Fruit fly (Drosophila melanogaster) whole organism, embryonic: ENCODE results near the gene pes.

ENCODE experiments used
- ATbp ChIP-seq: fragments of 200-800 bp; sonication (Bioruptor generic); optimal IDR thresholded peaks from 2 replicates; lab custom pipeline; 2017; ENCODE audit warnings: missing biosample characterization, mild to moderate bottlenecking, missing genetic modification characterization, missing genetic modification reagents
- Aef1 ChIP-seq: fragments of 200-800 bp; sonication (Bioruptor generic); IDR thresholded peaks from 3 replicates; pipeline ENCODE4 v1.3.6; 2022; ENCODE audit warnings: missing biosample characterization, missing genetic modification characterization
- CG10462 ChIP-seq: fragments of 200-800 bp; sonication (Bioruptor generic); optimal IDR thresholded peaks from 2 replicates; lab custom pipeline; 2016; ENCODE audit warnings: missing biosample characterization, missing genetic modification characterization
- CG12104 ChIP-seq: fragments of 200-800 bp; sonication (Bioruptor generic); optimal IDR thresholded peaks from 3 replicates; lab custom pipeline; 2016; ENCODE audit warnings: missing biosample characterization, missing genetic modification characterization
- CG13624 ChIP-seq: fragments of 200-800 bp; sonication (Bioruptor generic); optimal IDR thresholded peaks from 2 replicates; lab custom pipeline; 2016; ENCODE audit warnings: missing biosample characterization, missing genetic modification characterization
- CG13894 ChIP-seq: fragments of 200-800 bp; sonication (Bioruptor generic); optimal IDR thresholded peaks from 3 replicates; lab custom pipeline; 2018; ENCODE audit warnings: missing biosample characterization, mild to moderate bottlenecking, missing genetic modification characterization, moderate library complexity
- CG14441 ChIP-seq: fragments of 200-800 bp; sonication (Bioruptor generic); IDR thresholded peaks from 2 replicates; pipeline ENCODE4 v1.3.6; 2022; ENCODE audit warnings: missing biosample characterization, missing genetic modification characterization
- CG16779 ChIP-seq: fragments of 200-800 bp; sonication (Bioruptor generic); IDR thresholded peaks from 2 replicates; pipeline ENCODE4 v1.3.6; 2022; ENCODE audit warnings: missing biosample characterization, missing genetic modification characterization
- CG16815 ChIP-seq: fragments of 200-800 bp; sonication (Bioruptor generic); optimal IDR thresholded peaks from 3 replicates; lab custom pipeline; 2017; ENCODE audit warnings: missing biosample characterization, mild to moderate bottlenecking, missing genetic modification characterization
- CG17912 ChIP-seq: fragments of 200-800 bp; sonication (Bioruptor generic); optimal IDR thresholded peaks from 2 replicates; lab custom pipeline; 2018; ENCODE audit warnings: missing biosample characterization, mild to moderate bottlenecking, missing genetic modification characterization
- CG2889 ChIP-seq: fragments of 200-800 bp; sonication (Bioruptor generic); IDR thresholded peaks from 3 replicates; pipeline ENCODE4 v1.3.6; 2022; ENCODE audit warnings: missing biosample characterization, missing genetic modification characterization
- CG30403 ChIP-seq: fragments of 200-800 bp; sonication (Bioruptor generic); optimal IDR thresholded peaks from 3 replicates; lab custom pipeline; 2016; ENCODE audit warnings: missing biosample characterization, missing genetic modification characterization
- CG3838 ChIP-seq: fragments of 200-800 bp; sonication (Bioruptor generic); optimal IDR thresholded peaks from 3 replicates; lab custom pipeline; 2016; ENCODE audit warnings: missing biosample characterization, missing genetic modification characterization
- CG4854 ChIP-seq: fragments of 200-800 bp; sonication (Bioruptor generic); optimal IDR thresholded peaks from 2 replicates; lab custom pipeline; 2016; ENCODE audit warnings: missing biosample characterization, missing genetic modification characterization, inconsistent platforms
- CG5245 ChIP-seq: fragments of 200-800 bp; sonication (Bioruptor generic); optimal IDR thresholded peaks from 3 replicates; lab custom pipeline; 2016; ENCODE audit warnings: missing biosample characterization, missing genetic modification characterization
- CG6683 ChIP-seq: fragments of 200-800 bp; sonication (Bioruptor generic); optimal IDR thresholded peaks from 2 replicates; lab custom pipeline; 2017; ENCODE audit warnings: missing biosample characterization, mild to moderate bottlenecking, missing genetic modification characterization, missing genetic modification reagents
- CG6765 ChIP-seq: fragments of 200-800 bp; sonication (Bioruptor generic); optimal IDR thresholded peaks from 3 replicates; lab custom pipeline; 2017; ENCODE audit warnings: missing biosample characterization, mild to moderate bottlenecking, missing genetic modification characterization
- CG7928 ChIP-seq: fragments of 200-800 bp; sonication (Bioruptor generic); optimal IDR thresholded peaks from 2 replicates; lab custom pipeline; 2017; ENCODE audit warnings: missing biosample characterization, mild to moderate bottlenecking, missing genetic modification characterization
- CG8478 ChIP-seq: fragments of >200 bp; optimal IDR thresholded peaks from 2 replicates; lab custom pipeline; 2018
- CG9437 ChIP-seq: fragments of 200-800 bp; sonication (Bioruptor generic); optimal IDR thresholded peaks from 2 replicates; lab custom pipeline; 2018; ENCODE audit warnings: missing biosample characterization, mild to moderate bottlenecking, missing genetic modification characterization
- CG9817 ChIP-seq: fragments of 200-800 bp; sonication (Bioruptor generic); optimal IDR thresholded peaks from 2 replicates; lab custom pipeline; 2018; ENCODE audit warnings: missing biosample characterization, mild to moderate bottlenecking, missing genetic modification characterization, moderate library complexity
- CkIIα-i1 ChIP-seq: fragments of 200-800 bp; sonication (Bioruptor generic); IDR thresholded peaks from 2 replicates; pipeline ENCODE4 v1.3.6; 2022; ENCODE audit warnings: missing biosample characterization, missing genetic modification characterization
- D19B ChIP-seq: fragments of 200-800 bp; sonication (Bioruptor generic); optimal IDR thresholded peaks from 2 replicates; lab custom pipeline; 2017; ENCODE audit warnings: missing biosample characterization, mild to moderate bottlenecking, missing genetic modification characterization
- Dip2 ChIP-seq: fragments of 200-800 bp; sonication (Bioruptor generic); IDR thresholded peaks from 2 replicates; pipeline ENCODE4 v1.3.6; 2022; ENCODE audit warnings: missing biosample characterization, missing genetic modification characterization
- Doc2 ChIP-seq: fragments of 200-800 bp; sonication (Bioruptor generic); IDR thresholded peaks from 2 replicates; pipeline ENCODE4 v1.3.6; 2022; ENCODE audit warnings: missing biosample characterization, missing genetic modification characterization
- Elba2 ChIP-seq: fragments of 200-800 bp; sonication (Bioruptor generic); optimal IDR thresholded peaks from 3 replicates; lab custom pipeline; 2016; ENCODE audit warnings: missing biosample characterization, missing genetic modification characterization
- Med ChIP-seq: fragments of 200-800 bp; sonication (Bioruptor generic); peaks from one replicate; lab custom pipeline; 2016; ENCODE audit warnings: missing biosample characterization, missing genetic modification characterization, mild to moderate bottlenecking, inconsistent platforms, moderate library complexity
- Poxn ChIP-seq: fragments of 200-800 bp; sonication (Bioruptor generic); IDR thresholded peaks from 2 replicates; pipeline ENCODE4 v1.3.6; 2022; ENCODE audit warnings: missing biosample characterization, missing genetic modification characterization
- Rfx ChIP-seq: fragments of 200-800 bp; sonication (Bioruptor generic); IDR thresholded peaks from 2 replicates; pipeline ENCODE4 v1.3.6; 2022; ENCODE audit warnings: missing biosample characterization, missing genetic modification characterization
- Taf1 ChIP-seq: fragments of 200-800 bp; sonication (Bioruptor generic); IDR thresholded peaks from 2 replicates; pipeline ENCODE4 v1.3.6; 2022; ENCODE audit warnings: missing biosample characterization, missing genetic modification characterization
- Tbp ChIP-seq: fragments of >200 bp; optimal IDR thresholded peaks from 2 replicates; lab custom pipeline; 2018; ENCODE audit warnings: missing biosample characterization, missing genetic modification characterization
- YL-1 ChIP-seq: fragments of 200-800 bp; sonication (Bioruptor generic); optimal IDR thresholded peaks from 3 replicates; lab custom pipeline; 2017; ENCODE audit warnings: missing biosample characterization, mild to moderate bottlenecking, missing genetic modification characterization
- ara ChIP-seq: fragments of 200-800 bp; sonication (Bioruptor generic); IDR thresholded peaks from 2 replicates; pipeline ENCODE4 v1.3.6; 2022; ENCODE audit warnings: missing biosample characterization, missing genetic modification characterization
- br ChIP-seq: fragments of >200 bp; optimal IDR thresholded peaks from 2 replicates; lab custom pipeline; 2017
- caup ChIP-seq: fragments of 200-800 bp; sonication (Bioruptor generic); optimal IDR thresholded peaks from 3 replicates; lab custom pipeline; 2017; ENCODE audit warnings: missing biosample characterization, mild to moderate bottlenecking, missing genetic modification characterization, moderate library complexity; ENCODE audit not compliant: severe bottlenecking
- dm ChIP-seq: fragments of 200-800 bp; sonication (Bioruptor generic); optimal IDR thresholded peaks from 3 replicates; lab custom pipeline; 2016; ENCODE audit warnings: missing biosample characterization, missing genetic modification characterization
- esg ChIP-seq: fragments of 200-800 bp; sonication (Bioruptor generic); conservative IDR thresholded peaks from 2 replicates; pipeline ENCODE4 v1.3.6; 2022; ENCODE audit warnings: missing biosample characterization, missing genetic modification characterization
- ham ChIP-seq: fragments of 200-800 bp; sonication (Bioruptor generic); IDR thresholded peaks from 2 replicates; pipeline ENCODE4 v1.3.6; 2022; ENCODE audit warnings: missing biosample characterization, missing genetic modification characterization
- hth ChIP-seq: fragments of >200 bp; optimal IDR thresholded peaks from 2 replicates; lab custom pipeline; 2017; ENCODE audit warnings: inconsistent platforms
- jigr1 ChIP-seq: fragments of 200-800 bp; sonication (Bioruptor generic); IDR thresholded peaks from 3 replicates; pipeline ENCODE4 v1.3.6; 2022; ENCODE audit warnings: missing biosample characterization, missing genetic modification characterization
- mam ChIP-seq: fragments of 200-800 bp; sonication (Bioruptor generic); optimal IDR thresholded peaks from 3 replicates; lab custom pipeline; 2016; ENCODE audit warnings: missing biosample characterization, missing genetic modification characterization
- nau ChIP-seq: fragments of 200-800 bp; sonication (Bioruptor generic); optimal IDR thresholded peaks from 3 replicates; lab custom pipeline; 2017; ENCODE audit warnings: missing biosample characterization, mild to moderate bottlenecking, missing genetic modification characterization, missing genetic modification reagents
- org-1 ChIP-seq: fragments of 200-800 bp; sonication (Bioruptor generic); optimal IDR thresholded peaks from 2 replicates; lab custom pipeline; 2017; ENCODE audit warnings: missing biosample characterization, missing genetic modification characterization
- otp ChIP-seq: fragments of 200-800 bp; sonication (Bioruptor generic); IDR thresholded peaks from 3 replicates; pipeline ENCODE4, ENCODE4 v1.3.6; 2022; ENCODE audit warnings: missing biosample characterization, missing genetic modification characterization
- p53 ChIP-seq: fragments of 200-800 bp; sonication (Bioruptor generic); optimal IDR thresholded peaks from 2 replicates; lab custom pipeline; 2016; ENCODE audit warnings: missing biosample characterization, missing genetic modification characterization
- pho ChIP-seq: fragments of 200-800 bp; sonication (Bioruptor generic); optimal IDR thresholded peaks from 2 replicates; lab custom pipeline; 2016; ENCODE audit warnings: missing biosample characterization, missing genetic modification characterization
- phol ChIP-seq: fragments of 200-800 bp; sonication (Bioruptor generic); optimal IDR thresholded peaks from 3 replicates; lab custom pipeline; 2018; ENCODE audit warnings: missing biosample characterization, mild to moderate bottlenecking, missing genetic modification characterization, moderate library complexity
- pzg ChIP-seq: fragments of 200-800 bp; sonication (Bioruptor generic); optimal IDR thresholded peaks from 3 replicates; lab custom pipeline; 2018; ENCODE audit warnings: missing biosample characterization, mild to moderate bottlenecking, missing genetic modification characterization, moderate library complexity
- sd ChIP-seq: fragments of 200-800 bp; sonication (Bioruptor generic); optimal IDR thresholded peaks from 3 replicates; lab custom pipeline; 2018; ENCODE audit warnings: missing biosample characterization, mild to moderate bottlenecking, missing genetic modification characterization, moderate library complexity
- slou ChIP-seq: fragments of 200-800 bp; sonication (Bioruptor generic); optimal IDR thresholded peaks from 3 replicates; lab custom pipeline; 2016; ENCODE audit warnings: missing biosample characterization, missing genetic modification characterization
- tgo ChIP-seq: fragments of 200-800 bp; sonication (Bioruptor generic); IDR thresholded peaks from 3 replicates; pipeline ENCODE4 v1.3.6; 2022; ENCODE audit warnings: missing biosample characterization, missing genetic modification characterization
- tll ChIP-seq, 2 experiments: fragments of 200-800 bp in 1 of 2; fragments of >200 bp in 1 of 2; sonication (Bioruptor generic) in 1 of 2; optimal IDR thresholded peaks; 2 replicates each; lab custom pipeline; 2017 to 2019; ENCODE audit warnings: missing biosample characterization in 2 of 2, missing genetic modification characterization in 2 of 2, mild to moderate bottlenecking in 1 of 2, moderate library complexity in 1 of 2
- wdn ChIP-seq: fragments of 200-800 bp; sonication (Bioruptor generic); IDR thresholded peaks from 2 replicates; pipeline ENCODE4 v1.3.6; 2022; ENCODE audit warnings: missing biosample characterization, missing genetic modification characterization

pes gene

DNA sequence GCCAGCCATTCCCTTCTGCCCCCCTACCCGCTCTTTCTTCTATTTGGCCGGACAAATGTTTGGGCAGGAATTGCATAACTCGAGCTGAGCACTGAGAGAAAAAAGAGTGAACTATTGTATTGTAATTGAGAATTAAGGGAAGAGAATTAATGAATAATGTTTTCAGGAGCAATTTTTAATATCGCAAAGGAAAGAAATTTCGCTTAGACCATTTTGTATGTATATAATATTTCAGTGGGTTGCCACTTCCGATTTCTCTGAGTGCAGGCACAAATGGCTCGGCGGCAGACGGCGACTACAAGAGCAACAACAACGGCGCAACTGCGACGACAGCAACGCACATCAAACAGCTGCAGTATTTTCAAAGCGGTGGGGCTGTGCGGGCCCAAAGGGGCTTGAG is 29.4 kb downstream of the pes start (continued):
- peak; percentile 54 for TF ChIP-seq CG4854 (GFP tag; lab: Kevin White, UChicago)
- TF ChIP-seq CG10462: peak; percentile 66
- peak; percentile 27 for TF ChIP-seq CG12104 (GFP tag; lab: Kevin White, UChicago)
- peak; percentile 37 for TF ChIP-seq dm (GFP tag; lab: Kevin White, UChicago)
- peak; percentile 8 for TF ChIP-seq p53 (GFP tag; lab: Kevin White, UChicago)
- peak; percentile 81 for TF ChIP-seq esg (GFP tag; lab: Robert Waterston, UW)
- peak; percentile 65 for TF ChIP-seq org-1
- TF ChIP-seq hth (lab: Kevin White, UChicago): no peak
- TF ChIP-seq Tbp (GFP tag; lab: Kevin White, UChicago): no peak
- TF ChIP-seq tgo: peak; percentile 87
- peak; percentile 47 for TF ChIP-seq CG9817 (tag; lab: Kevin White, UChicago)
- TF ChIP-seq YL-1 (GFP tag; lab: Kevin White, UChicago): no peak
- TF ChIP-seq jigr1 (GFP tag; lab: Robert Waterston, UW): peak; percentile 60; the same call in 2 of the 3 replicates
- no peak for TF ChIP-seq CG7928
- no peak for TF ChIP-seq Dip2 (GFP tag; lab: Robert Waterston, UW)
- peak; percentile 5 for TF ChIP-seq CG6683 (GFP tag; lab: Kevin White, UChicago)
- TF ChIP-seq slou (GFP tag; lab: Kevin White, UChicago): no peak
- no peak for TF ChIP-seq Poxn
- peak; percentile 29; the same call in 1 of the 2 replicates for TF ChIP-seq Taf1 (GFP tag; lab: Robert Waterston, UW)
- TF ChIP-seq Rfx: peak; percentile 71
- TF ChIP-seq ham (GFP tag; lab: Robert Waterston, UW): no peak
- TF ChIP-seq CG16779 (GFP tag; lab: Robert Waterston, UW): no peak
- TF ChIP-seq pho (GFP tag; lab: Kevin White, UChicago): peak; percentile 3
- TF ChIP-seq CG30403 (GFP tag; lab: Kevin White, UChicago): peak; percentile 83
- peak; percentile 82 for TF ChIP-seq Aef1 (GFP tag; lab: Robert Waterston, UW)
- TF ChIP-seq wdn (GFP tag; lab: Robert Waterston, UW): peak; percentile 51; the same call in 1 of the 2 replicates
- TF ChIP-seq nau (GFP tag; lab: Kevin White, UChicago): peak; percentile 81
- TF ChIP-seq mam (GFP tag; lab: Kevin White, UChicago): peak; percentile 68
- TF ChIP-seq ATbp (GFP tag; lab: Kevin White, UChicago): peak; percentile 80
- TF ChIP-seq CG13624 (GFP tag; lab: Kevin White, UChicago): peak; percentile 44
- no peak for TF ChIP-seq sd (tag; lab: Kevin White, UChicago)
- TF ChIP-seq CG9437 (GFP tag; lab: Kevin White, UChicago): peak; percentile 59
- TF ChIP-seq pzg (GFP tag; lab: Kevin White, UChicago): no peak
- TF ChIP-seq CG5245 (GFP tag; lab: Kevin White, UChicago): peak; percentile 53
- TF ChIP-seq Elba2 (GFP tag; lab: Kevin White, UChicago): peak; percentile 11
- peak; percentile 49 for TF ChIP-seq CG16815 (GFP tag; lab: Kevin White, UChicago)
- TF ChIP-seq Med (GFP tag; lab: Kevin White, UChicago): peak; percentile 92
- no peak for TF ChIP-seq CG6765 (GFP tag; lab: Kevin White, UChicago)
- peak; percentile 51; the same call in 1 of the 3 replicates for TF ChIP-seq CG2889 (GFP tag; lab: Robert Waterston, UW)
- TF ChIP-seq CG8478 (lab: Kevin White, UChicago): no peak
- no peak for TF ChIP-seq CG17912 (GFP tag; lab: Kevin White, UChicago)
- TF ChIP-seq Doc2 (GFP tag; lab: Robert Waterston, UW): no peak
- TF ChIP-seq br (lab: Kevin White, UChicago): no peak
- peak; percentile 84 for TF ChIP-seq otp
- TF ChIP-seq tll (GFP tag; optimal IDR thresholded peaks at IDR 0.05; lab: Kevin White, UChicago): no peak
- peak; percentile 38 for TF ChIP-seq ara (GFP tag; lab: Robert Waterston, UW)
- no peak for TF ChIP-seq CG13894 (tag; lab: Kevin White, UChicago)
- peak; percentile 48 for TF ChIP-seq caup (GFP tag; lab: Kevin White, UChicago)
- TF ChIP-seq CkIIα-i1 (GFP tag; lab: Robert Waterston, UW): peak; percentile 6; the same call in 1 of the 2 replicates
- peak; percentile 69 for TF ChIP-seq phol (tag; lab: Kevin White, UChicago)
- peak; percentile 83 for TF ChIP-seq CG14441 (GFP tag; lab: Robert Waterston, UW)
- TF ChIP-seq CG3838 (GFP tag; lab: Kevin White, UChicago): no peak
- TF ChIP-seq D19B (GFP tag; lab: Kevin White, UChicago): no peak
